Worm (Caenorhabditis elegans): Measurements from ENCODE around the gene acs-2.

DNA sequence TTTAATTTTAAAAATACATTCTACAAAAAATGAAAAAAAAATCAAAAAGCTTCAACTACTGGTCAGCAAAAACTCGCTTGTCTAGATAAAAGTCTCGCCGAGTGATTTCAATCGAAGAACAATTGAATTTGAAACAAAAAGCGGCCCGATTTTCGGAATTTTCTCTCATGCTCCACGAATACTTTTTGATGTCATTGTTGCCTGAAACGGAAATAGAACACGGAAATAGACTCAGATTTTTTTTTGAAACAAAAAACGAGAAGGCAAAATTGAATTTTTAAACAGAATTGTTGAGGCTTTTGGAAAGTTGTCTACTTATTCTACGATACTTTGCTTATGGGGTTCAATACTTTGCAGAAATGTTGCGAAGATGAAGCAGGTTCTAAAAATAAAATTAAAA, 3.7 kb upstream of the acs-2 start:
- TF ChIP-seq sdc-2 (tag; optimal IDR thresholded peaks at IDR 0.05) (no peak), elt-4 (tag; optimal IDR thresholded peaks at IDR 0.05) (no peak), pag-3 (tag; optimal IDR thresholded peaks at IDR 0.05; ENCODE audit: borderline replicate concordance) (no peak), ceh-19 (GFP tag; optimal IDR thresholded peaks at IDR 0.05) (no peak), ceh-2 (tag; optimal IDR thresholded peaks at IDR 0.05) (no peak), ets-4 (tag; optimal IDR thresholded peaks at IDR 0.05) (no peak), rnt-1 (tag; optimal IDR thresholded peaks at IDR 0.05) (no peak), dve-1 (tag; optimal IDR thresholded peaks at IDR 0.05) (no peak), nhr-11 (tag; optimal IDR thresholded peaks at IDR 0.05) (no peak), ttx-3 (tag; optimal IDR thresholded peaks at IDR 0.05) (no peak), syd-9 (tag; optimal IDR thresholded peaks at IDR 0.05) (no peak)

Measured in whole organism, late embryonic.